Worm (Caenorhabditis elegans) whole organism, mixed stage, embryonic: Measurements from ENCODE around the gene gpa-6.

Source experiments
- M03D4.4 ChIP-seq: sonication (generic microtip); optimal IDR thresholded peaks from 2 replicates; lab custom pipeline; 2017; ENCODE audit warnings: mild to moderate bottlenecking, missing genetic modification characterization, missing compliant biosample characterization
- bed-3 ChIP-seq: fragments of 200-800 bp; sonication (Bioruptor generic); optimal IDR thresholded peaks from 3 replicates; lab custom pipeline; 2018; ENCODE audit warnings: mild to moderate bottlenecking, missing genetic modification characterization, moderate library complexity, missing compliant biosample characterization
- blmp-1 ChIP-seq: fragments of 150-350 bp; optimal IDR thresholded peaks from 2 replicates; lab custom pipeline; 2014; ENCODE audit warnings: missing biosample characterization, missing genetic modification characterization
- ceh-39 ChIP-seq: fragments of 150-350 bp; optimal IDR thresholded peaks from 2 replicates; lab custom pipeline; 2014; ENCODE audit warnings: missing biosample characterization, missing genetic modification characterization
- ceh-43 ChIP-seq: fragments of 200-800 bp; sonication (Bioruptor generic); optimal IDR thresholded peaks from 2 replicates; lab custom pipeline; 2018; ENCODE audit warnings: mild to moderate bottlenecking, missing genetic modification characterization, moderate library complexity, missing compliant biosample characterization
- ces-1 ChIP-seq: fragments of 150-350 bp; optimal IDR thresholded peaks from 2 replicates; lab custom pipeline; 2014; ENCODE audit warnings: missing biosample characterization, missing genetic modification reagents, missing genetic modification characterization
- cnd-1 ChIP-seq: fragments of 200-800 bp; sonication (Bioruptor generic); optimal IDR thresholded peaks from 2 replicates; lab custom pipeline; 2018; ENCODE audit warnings: mild to moderate bottlenecking, missing genetic modification characterization, missing compliant biosample characterization
- drap-1 ChIP-seq: fragments of 200-800 bp; sonication (Bioruptor generic); optimal IDR thresholded peaks from 3 replicates; lab custom pipeline; 2018; ENCODE audit warnings: mild to moderate bottlenecking, missing genetic modification characterization, missing compliant biosample characterization
- elt-1 ChIP-seq: sonication (generic microtip); optimal IDR thresholded peaks from 2 replicates; lab custom pipeline; 2017; ENCODE audit warnings: missing genetic modification characterization, mild to moderate bottlenecking, missing compliant biosample characterization, antibody characterized with exemption, moderate library complexity, borderline replicate concordance; ENCODE audit not compliant: insufficient read depth
- elt-3 ChIP-seq: fragments of 150-350 bp; optimal IDR thresholded peaks from 2 replicates; lab custom pipeline; 2014; ENCODE audit warnings: missing biosample characterization, missing genetic modification characterization
- flh-1 ChIP-seq: fragments of 200-800 bp; sonication (Bioruptor generic); optimal IDR thresholded peaks from 2 replicates; lab custom pipeline; 2018; ENCODE audit warnings: mild to moderate bottlenecking, missing genetic modification characterization, moderate library complexity, missing compliant biosample characterization
- ham-2 ChIP-seq: fragments of 200-800 bp; sonication (Bioruptor generic); optimal IDR thresholded peaks from 2 replicates; lab custom pipeline; 2018; ENCODE audit warnings: mild to moderate bottlenecking, missing genetic modification characterization, missing compliant biosample characterization
- hlh-1 ChIP-seq: fragments of 150-350 bp; optimal IDR thresholded peaks from 2 replicates; lab custom pipeline; 2014; ENCODE audit warnings: missing biosample characterization, missing genetic modification reagents, missing genetic modification characterization
- lin-13 ChIP-seq: fragments of 150-350 bp; optimal IDR thresholded peaks from 2 replicates; lab custom pipeline; 2014; ENCODE audit warnings: missing biosample characterization, missing genetic modification characterization
- lin-32 ChIP-seq: fragments of 200-800 bp; sonication (Bioruptor generic); optimal IDR thresholded peaks from 2 replicates; lab custom pipeline; 2018; ENCODE audit warnings: mild to moderate bottlenecking, missing genetic modification characterization, missing compliant biosample characterization
- lsy-2 ChIP-seq: fragments of 150-350 bp; optimal IDR thresholded peaks from 2 replicates; lab custom pipeline; 2014; ENCODE audit warnings: missing biosample characterization, missing genetic modification characterization
- mab-5 ChIP-seq: fragments of 150-350 bp; optimal IDR thresholded peaks from 2 replicates; lab custom pipeline; 2014; ENCODE audit warnings: missing biosample characterization, missing genetic modification characterization
- mep-1 ChIP-seq: fragments of 150-350 bp; optimal IDR thresholded peaks from 2 replicates; lab custom pipeline; 2017; ENCODE audit warnings: missing biosample characterization, missing genetic modification reagents, missing genetic modification characterization, inconsistent platforms
- mls-2 ChIP-seq: sonication (generic microtip); optimal IDR thresholded peaks from 2 replicates; lab custom pipeline; 2016; ENCODE audit warnings: mild to moderate bottlenecking, missing genetic modification characterization, moderate library complexity, missing compliant biosample characterization
- nhr-12 ChIP-seq: fragments of 150-350 bp; optimal IDR thresholded peaks from 2 replicates; lab custom pipeline; 2014; ENCODE audit warnings: missing biosample characterization, missing genetic modification characterization
- nhr-2 ChIP-seq: fragments of 150-350 bp; optimal IDR thresholded peaks from 2 replicates; lab custom pipeline; 2014; ENCODE audit warnings: missing biosample characterization, missing genetic modification characterization
- nhr-237 ChIP-seq: fragments of 150-350 bp; optimal IDR thresholded peaks from 2 replicates; lab custom pipeline; 2014; ENCODE audit warnings: missing biosample characterization, missing genetic modification characterization
- nhr-28 ChIP-seq: fragments of 150-350 bp; optimal IDR thresholded peaks from 2 replicates; lab custom pipeline; 2014; ENCODE audit warnings: missing biosample characterization, missing genetic modification characterization
- pha-4 ChIP-seq: fragments of 150-350 bp; optimal IDR thresholded peaks from 2 replicates; lab custom pipeline; 2018; ENCODE audit warnings: missing biosample characterization, missing genetic modification reagents, missing genetic modification characterization
- sem-2 ChIP-seq: fragments of 200-800 bp; sonication (Bioruptor generic); optimal IDR thresholded peaks from 2 replicates; lab custom pipeline; 2018; ENCODE audit warnings: mild to moderate bottlenecking, missing genetic modification characterization, missing compliant biosample characterization
- tbx-8 ChIP-seq: fragments of 200-800 bp; sonication (Bioruptor generic); optimal IDR thresholded peaks from 2 replicates; lab custom pipeline; 2018; ENCODE audit warnings: mild to moderate bottlenecking, missing genetic modification characterization, moderate library complexity, missing compliant biosample characterization
- unc-120 ChIP-seq: sonication (generic microtip); optimal IDR thresholded peaks from 2 replicates; lab custom pipeline; 2017; ENCODE audit warnings: missing genetic modification characterization, missing compliant biosample characterization; ENCODE audit not compliant: poor library complexity, severe bottlenecking
- unc-39 ChIP-seq: fragments of 150-350 bp; optimal IDR thresholded peaks from 2 replicates; lab custom pipeline; 2014; ENCODE audit warnings: missing biosample characterization, missing genetic modification characterization
- unc-62 ChIP-seq: fragments of 150-350 bp; optimal IDR thresholded peaks from 2 replicates; lab custom pipeline; 2014; ENCODE audit warnings: missing biosample characterization, missing genetic modification reagents, missing genetic modification characterization
- zip-8 ChIP-seq: fragments of 150-350 bp; optimal IDR thresholded peaks from 2 replicates; lab custom pipeline; 2014; ENCODE audit warnings: missing biosample characterization, missing genetic modification characterization
- ztf-11 ChIP-seq: fragments of 150-350 bp; optimal IDR thresholded peaks from 2 replicates; lab custom pipeline; 2014; ENCODE audit warnings: missing biosample characterization, missing genetic modification characterization

Gene gpa-6

ce11 chrX:13158487-13158886, 32.5 kb upstream of the gpa-6 start:
- TF ChIP-seq sem-2 (GFP tag; lab: Kevin White, UChicago) (no peak), ces-1 (no peak), flh-1 (GFP tag; lab: Kevin White, UChicago) (no peak), nhr-2 (tag; lab: Kevin White, UChicago) (no peak), nhr-28 (tag; lab: Kevin White, UChicago) (no peak), ceh-39 (tag; lab: Kevin White, UChicago) (no peak), drap-1 (GFP tag; lab: Kevin White, UChicago) (no peak), lin-32 (GFP tag; lab: Kevin White, UChicago) (no peak), M03D4.4 (tag; lab: Kevin White, UChicago) (no peak)

ce11 chrX:13159005-13159404, 32.0 kb upstream of the gpa-6 start:
- TF ChIP-seq unc-62 (GFP tag; lab: Kevin White, UChicago) = no peak
- TF ChIP-seq lin-32 (GFP tag; lab: Kevin White, UChicago) = no peak
- no peak for TF ChIP-seq sem-2 (GFP tag; lab: Kevin White, UChicago)
- TF ChIP-seq lsy-2 = no peak
- no peak for TF ChIP-seq pha-4
- TF ChIP-seq ham-2 (GFP tag; lab: Kevin White, UChicago) = no peak
- TF ChIP-seq nhr-28 (tag; lab: Kevin White, UChicago) = no peak
- TF ChIP-seq nhr-12 (tag; lab: Kevin White, UChicago) = no peak
- TF ChIP-seq nhr-2 (tag; lab: Kevin White, UChicago) = no peak
- no peak for TF ChIP-seq unc-120 (tag; lab: Kevin White, UChicago)
- no peak for TF ChIP-seq blmp-1 (tag; lab: Kevin White, UChicago)
- no peak for TF ChIP-seq mab-5 (tag; lab: Kevin White, UChicago)
- TF ChIP-seq mep-1 (tag; lab: Kevin White, UChicago) = no peak
- no peak for TF ChIP-seq elt-3 (tag; lab: Kevin White, UChicago)
- TF ChIP-seq zip-8 (tag; lab: Kevin White, UChicago) = no peak
- TF ChIP-seq bed-3 (GFP tag; lab: Kevin White, UChicago) = no peak
- TF ChIP-seq elt-1 (tag; lab: Kevin White, UChicago) = no peak

DNA sequence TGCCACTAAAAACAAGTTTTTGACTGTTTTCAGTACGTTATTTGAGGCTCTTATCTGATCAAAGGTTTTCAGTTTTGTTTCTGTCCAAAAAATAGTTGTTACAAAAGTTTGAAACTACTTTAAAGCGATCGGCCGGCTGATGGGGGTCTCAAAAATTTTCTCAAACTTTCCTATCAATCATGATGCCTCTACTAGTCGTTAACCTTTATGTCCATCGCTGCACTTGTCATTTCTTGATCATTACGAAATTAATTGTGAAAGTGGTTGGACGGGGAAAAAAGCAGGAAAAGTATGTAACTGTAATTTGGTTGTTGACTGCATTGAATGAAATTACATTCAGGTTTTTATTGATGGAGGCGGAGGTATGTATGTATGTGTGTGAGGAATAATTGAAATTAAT, 31.1 kb upstream of the gpa-6 start:
- TF ChIP-seq hlh-1 (tag; lab: Kevin White, UChicago) (no peak), elt-1 (tag; lab: Kevin White, UChicago) (no peak), ztf-11 (tag; lab: Kevin White, UChicago) (no peak), nhr-2 (tag; lab: Kevin White, UChicago) (no peak), ceh-43 (GFP tag; lab: Kevin White, UChicago) (no peak), unc-62 (GFP tag; lab: Kevin White, UChicago) (no peak), ceh-39 (tag; lab: Kevin White, UChicago) (no peak), drap-1 (GFP tag; lab: Kevin White, UChicago) (no peak), nhr-28 (tag; lab: Kevin White, UChicago) (no peak)

DNA sequence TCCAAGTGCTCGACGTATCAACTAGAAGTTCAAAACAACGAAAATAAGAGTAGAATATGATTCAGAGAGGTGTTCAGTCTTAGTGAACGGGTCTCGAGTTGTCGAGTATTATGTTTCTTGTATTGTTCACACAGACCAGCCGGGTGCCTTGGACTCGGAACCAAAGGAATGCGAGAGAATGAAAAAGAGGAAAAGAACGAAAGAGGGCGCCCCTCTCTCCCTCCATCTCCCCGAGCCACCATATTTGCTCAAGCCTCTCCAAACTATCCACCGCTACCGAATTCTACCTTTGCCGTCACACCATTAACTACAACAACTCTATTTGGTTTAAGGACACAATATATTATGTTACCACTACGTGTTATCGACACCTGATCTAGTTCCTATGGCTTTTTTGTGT, 29.2 kb upstream of the gpa-6 start:
- no peak for TF ChIP-seq ceh-39 (tag; lab: Kevin White, UChicago)
- no peak for TF ChIP-seq flh-1 (GFP tag; lab: Kevin White, UChicago)
- no peak for TF ChIP-seq sem-2 (GFP tag; lab: Kevin White, UChicago)
- no peak for TF ChIP-seq lin-13
- no peak for TF ChIP-seq pha-4
- no peak for TF ChIP-seq tbx-8 (GFP tag; lab: Kevin White, UChicago)
- TF ChIP-seq mls-2 (tag; lab: Kevin White, UChicago) = no peak
- no peak for TF ChIP-seq blmp-1 (tag; lab: Kevin White, UChicago)
- no peak for TF ChIP-seq zip-8 (tag; lab: Kevin White, UChicago)

DNA sequence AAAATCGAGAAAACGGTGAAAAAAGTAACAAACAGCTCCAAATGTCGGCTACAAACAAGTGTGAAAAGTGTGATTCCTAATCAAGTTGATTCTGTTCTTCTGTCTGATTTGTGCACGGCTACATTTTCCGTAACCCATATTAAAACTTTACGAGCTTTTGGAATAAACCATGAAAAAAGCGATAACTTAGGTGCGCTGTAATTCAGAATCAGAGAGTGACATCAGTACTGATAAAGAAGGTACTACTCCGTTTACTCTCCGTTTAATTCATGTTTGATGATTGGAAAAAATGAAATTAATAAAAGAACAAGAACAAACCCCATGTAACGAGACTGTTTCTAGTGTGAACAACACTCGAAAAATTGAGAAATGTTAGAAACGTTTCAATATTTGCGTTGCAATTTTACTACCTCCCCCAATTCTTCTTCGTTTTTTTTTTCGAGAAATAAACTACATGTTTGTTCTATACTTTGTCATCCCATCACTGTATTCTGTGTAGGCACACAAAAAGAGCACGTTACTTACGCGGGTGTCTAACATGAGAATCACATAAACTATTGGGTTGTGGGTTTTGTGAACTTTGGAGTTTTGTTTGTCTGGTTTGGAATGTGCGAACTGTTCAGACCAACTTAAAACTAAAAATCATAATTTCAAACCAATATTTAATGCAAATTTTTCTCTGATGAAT, 28.5 kb upstream of the gpa-6 start:
- TF ChIP-seq zip-8 (tag; lab: Kevin White, UChicago) (no peak), cnd-1 (tag; lab: Kevin White, UChicago) (no peak), lin-13 (no peak), M03D4.4 (tag; lab: Kevin White, UChicago) (no peak), bed-3 (GFP tag; lab: Kevin White, UChicago) (no peak), mep-1 (tag; lab: Kevin White, UChicago) (no peak), ztf-11 (tag; lab: Kevin White, UChicago) (no peak), lin-32 (GFP tag; lab: Kevin White, UChicago) (no peak), drap-1 (GFP tag; lab: Kevin White, UChicago) (no peak), nhr-237 (tag; lab: Kevin White, UChicago) (no peak), sem-2 (GFP tag; lab: Kevin White, UChicago) (no peak), unc-62 (GFP tag; lab: Kevin White, UChicago) (no peak), mab-5 (tag; lab: Kevin White, UChicago) (no peak), elt-1 (tag; lab: Kevin White, UChicago) (no peak), unc-39 (tag; lab: Kevin White, UChicago) (no peak), elt-3 (tag; lab: Kevin White, UChicago) (no peak), nhr-28 (tag; lab: Kevin White, UChicago) (no peak)
